Worm (Caenorhabditis elegans) whole organism, L4 larva: ENCODE results near the gene lips-5.
A peak's percentile ranks its signal among the peaks of the same experiment; 100 is the strongest.

Experiments
- F26F4.8 ChIP-seq: fragments of 200-800 bp; sonication (Bioruptor generic); conservative IDR thresholded peaks from 2 replicates; pipeline ENCODE4 v1.3.6; 2022; ENCODE audit warnings: missing genetic modification characterization, missing compliant biosample characterization
- F49E8.2 ChIP-seq: sonication (generic microtip); optimal IDR thresholded peaks from 2 replicates; lab custom pipeline; 2016; ENCODE audit warnings: missing compliant biosample characterization, mild to moderate bottlenecking, missing genetic modification characterization, borderline replicate concordance
- Y48G9A.11 ChIP-seq: fragments of 200-800 bp; sonication (Bioruptor generic); IDR thresholded peaks from 2 replicates; pipeline ENCODE4 v1.3.6; 2022; ENCODE audit warnings: missing genetic modification reagents, missing genetic modification characterization, missing compliant biosample characterization
- aha-1 ChIP-seq: fragments of 150-350 bp; peaks from one replicate; lab custom pipeline; 2014; ENCODE audit warnings: missing biosample characterization, missing genetic modification characterization
- arid-1 ChIP-seq: fragments of 200-800 bp; sonication (Bioruptor generic); conservative IDR thresholded peaks from 2 replicates; pipeline ENCODE4 v1.3.6; 2022; ENCODE audit warnings: missing genetic modification reagents, missing genetic modification characterization, missing compliant biosample characterization
- ceh-20 ChIP-seq: fragments of 200-800 bp; sonication (Bioruptor generic); IDR thresholded peaks from 2 replicates; pipeline ENCODE4 v1.3.6; 2022; ENCODE audit warnings: missing genetic modification reagents, missing genetic modification characterization, missing compliant biosample characterization
- ceh-32 ChIP-seq: sonication (generic microtip); optimal IDR thresholded peaks from 2 replicates; lab custom pipeline; 2016; ENCODE audit warnings: mild to moderate bottlenecking, missing genetic modification characterization, missing compliant biosample characterization; ENCODE audit not compliant: poor library complexity
- ces-1 ChIP-seq: fragments of 150-350 bp; sonication (generic microtip); optimal IDR thresholded peaks from 4 replicates; lab custom pipeline; 2014; ENCODE audit warnings: missing biosample characterization, missing genetic modification reagents, missing genetic modification characterization
- daf-12 ChIP-seq: fragments of 150-350 bp; optimal IDR thresholded peaks from 2 replicates; lab custom pipeline; 2014; ENCODE audit warnings: missing biosample characterization, missing genetic modification reagents, missing genetic modification characterization
- daf-16 ChIP-seq, 3 experiments: sonication (generic microtip); optimal IDR thresholded peaks; 2 replicates each; lab custom pipeline; 2016 to 2017; ENCODE audit warnings: missing genetic modification characterization in 3 of 3, missing genetic modification reagents in 3 of 3, mild to moderate bottlenecking in 2 of 3, missing compliant biosample characterization in 2 of 3, missing biosample characterization in 1 of 3, moderate library complexity in 1 of 3
- fkh-10 ChIP-seq: fragments of 150-350 bp; optimal IDR thresholded peaks from 2 replicates; lab custom pipeline; 2014; ENCODE audit warnings: missing biosample characterization, missing genetic modification reagents, missing genetic modification characterization
- hlh-30 ChIP-seq: sonication (generic microtip); optimal IDR thresholded peaks from 2 replicates; lab custom pipeline; 2017; ENCODE audit warnings: antibody characterized with exemption, mild to moderate bottlenecking, missing genetic modification characterization, missing compliant biosample characterization; ENCODE audit not compliant: insufficient read depth
- jun-1 ChIP-seq: fragments of 150-350 bp; optimal IDR thresholded peaks from 2 replicates; lab custom pipeline; 2014; ENCODE audit warnings: missing biosample characterization, missing genetic modification reagents, missing genetic modification characterization
- lim-7 ChIP-seq: fragments of 200-800 bp; sonication (Bioruptor generic); IDR thresholded peaks from 2 replicates; pipeline ENCODE4 v1.3.6; 2022; ENCODE audit warnings: missing genetic modification characterization, missing compliant biosample characterization
- lin-1 ChIP-seq: fragments of 200-800 bp; sonication (Bioruptor generic); IDR thresholded peaks from 2 replicates; pipeline ENCODE4 v1.3.6; 2022; ENCODE audit warnings: missing genetic modification reagents, missing genetic modification characterization, missing compliant biosample characterization
- lin-13 ChIP-seq: fragments of 150-350 bp; optimal IDR thresholded peaks from 2 replicates; lab custom pipeline; 2014; ENCODE audit warnings: missing biosample characterization, missing genetic modification reagents, missing genetic modification characterization
- mep-1 ChIP-seq: fragments of 150-350 bp; sonication (generic microtip); optimal IDR thresholded peaks from 3 replicates; lab custom pipeline; 2014; ENCODE audit warnings: missing biosample characterization, missing genetic modification characterization
- nhr-28 ChIP-seq: fragments of 150-350 bp; optimal IDR thresholded peaks from 2 replicates; lab custom pipeline; 2014; ENCODE audit warnings: missing biosample characterization, missing genetic modification characterization
- nhr-48 ChIP-seq: sonication (generic microtip); optimal IDR thresholded peaks from 2 replicates; lab custom pipeline; 2016; ENCODE audit warnings: mild to moderate bottlenecking, missing genetic modification characterization, missing compliant biosample characterization
- pha-4 ChIP-seq, 2 experiments: fragments of 150-350 bp in 1 of 2; fragments of 200-800 bp in 1 of 2; sonication (Bioruptor generic) in 1 of 2; IDR thresholded peaks in 1 of 2; optimal IDR thresholded peaks in 1 of 2; 2 replicates each; pipeline versions ENCODE4 v1.3.6 to Lab custom; 2014 to 2022; ENCODE audit warnings: missing genetic modification characterization in 2 of 2, missing genetic modification reagents in 2 of 2, missing biosample characterization in 1 of 2, missing compliant biosample characterization in 1 of 2
- saeg-2 ChIP-seq: fragments of 200-800 bp; sonication (Bioruptor generic); IDR thresholded peaks from 2 replicates; pipeline ENCODE4 v1.3.6; 2022; ENCODE audit warnings: missing genetic modification reagents, missing genetic modification characterization, missing compliant biosample characterization
- sdz-12 ChIP-seq: fragments of 200-800 bp; sonication (Bioruptor generic); optimal IDR thresholded peaks from 2 replicates; lab custom pipeline; 2018; ENCODE audit warnings: mild to moderate bottlenecking, missing genetic modification characterization, missing compliant biosample characterization
- snpc-1.2 ChIP-seq: fragments of 200-800 bp; sonication (Bioruptor generic); IDR thresholded peaks from 2 replicates; pipeline ENCODE4 v1.3.6; 2022; ENCODE audit warnings: missing genetic modification reagents, missing genetic modification characterization, missing compliant biosample characterization
- spr-1 ChIP-seq: sonication (generic microtip); optimal IDR thresholded peaks from 2 replicates; lab custom pipeline; 2016; ENCODE audit warnings: mild to moderate bottlenecking, missing genetic modification characterization, missing compliant biosample characterization
- unc-62 ChIP-seq, 3 experiments: fragments of 150-350 bp in 1 of 3; sonication (generic microtip); optimal IDR thresholded peaks in 2 of 3; peaks in 1 of 3; 1 replicate in 1 of 3; 2 replicates in 2 of 3; lab custom pipeline; 2014 to 2017; ENCODE audit warnings: missing biosample characterization in 3 of 3, missing genetic modification characterization in 3 of 3, missing genetic modification reagents in 3 of 3, missing genotype in 1 of 3
- zag-1 ChIP-seq: fragments of 150-350 bp; optimal IDR thresholded peaks from 2 replicates; lab custom pipeline; 2014; ENCODE audit warnings: missing biosample characterization, missing genetic modification characterization

lips-5 gene

ce11 chrIV:11809708-11810114, 36.2 kb upstream of the lips-5 start (continued):
- TF ChIP-seq aha-1 (tag; lab: Kevin White, UChicago) (peak; percentile 99), lim-7 (GFP tag; lab: Robert Waterston, UW) (no peak)

ce11 chrIV:11809047-11809446, 35.5 kb upstream of the lips-5 start:
- TF ChIP-seq sdz-12 (GFP tag; lab: Kevin White, UChicago): no peak
- no peak for TF ChIP-seq daf-12
- TF ChIP-seq unc-62 (GFP tag; optimal IDR thresholded peaks at IDR 0.05 in 1 of 2; lab: Kevin White, UChicago): no peak
- no peak for TF ChIP-seq unc-62 (tag; optimal IDR thresholded peaks at IDR 0.05; lab: Kevin White, UChicago)
- TF ChIP-seq jun-1: no peak
- no peak for TF ChIP-seq saeg-2 (GFP tag; lab: Robert Waterston, UW)
- no peak for TF ChIP-seq snpc-1.2 (GFP tag; lab: Robert Waterston, UW)
- peak; percentile 12 for TF ChIP-seq hlh-30 (tag; lab: Kevin White, UChicago)
- TF ChIP-seq Y48G9A.11: no peak
- TF ChIP-seq nhr-28 (tag; lab: Kevin White, UChicago): peak; percentile 75
- no peak for TF ChIP-seq lin-13 (GFP tag; lab: Kevin White, UChicago)
- TF ChIP-seq pha-4 (GFP tag; IDR thresholded peaks at IDR 0.05; lab: Robert Waterston, UW): no peak
- TF ChIP-seq pha-4 (tag; optimal IDR thresholded peaks at IDR 0.05; lab: Kevin White, UChicago): no peak
- TF ChIP-seq daf-16 (GFP tag; optimal IDR thresholded peaks at IDR 0.05; lab: Kevin White, UChicago): peak in 1 of 2 experiments; percentile 0
- no peak for TF ChIP-seq daf-16 (tag; optimal IDR thresholded peaks at IDR 0.05; lab: Kevin White, UChicago)

- TF ChIP-seq ces-1 (GFP tag; lab: Kevin White, UChicago): no peak
These were observed 30.5 kb upstream of the lips-5 start, which contains the start of gene H01G02.1 for ce11 chrIV:11804053-11804452. TSS of gene H01G02.1 (minus strand) at chrIV:11804153.

- TF ChIP-seq F49E8.2 (tag; lab: Kevin White, UChicago): no peak
These were observed 29.5 kb upstream of the lips-5 start, which contains the start of gene H01G02.4 for ce11 chrIV:11803044-11803443. TSS of gene H01G02.4 (minus strand) at chrIV:11803144.

- TF ChIP-seq mep-1 (tag; lab: Kevin White, UChicago): no peak
- no peak for TF ChIP-seq arid-1 (GFP tag; lab: Robert Waterston, UW)
- no peak for TF ChIP-seq Y48G9A.11
- TF ChIP-seq ceh-32 (tag; lab: Kevin White, UChicago): no peak
- TF ChIP-seq spr-1 (tag; lab: Kevin White, UChicago): no peak
These were observed 27.5 kb upstream of the lips-5 start, which contains the start of gene dyf-18 for ce11 chrIV:11801078-11801477. TSS of gene dyf-18 (minus strand) at chrIV:11801178.

ce11 chrIV:11799240-11799639, 25.7 kb upstream of the lips-5 start:
- peak; percentile 61 for TF ChIP-seq aha-1 (tag; lab: Kevin White, UChicago)
- no peak for TF ChIP-seq zag-1
- peak; percentile 53; the same call in 1 of the 2 replicates for TF ChIP-seq ceh-20 (GFP tag; lab: Robert Waterston, UW)
- TF ChIP-seq unc-62 (GFP tag; optimal IDR thresholded peaks at IDR 0.05 in 1 of 2; lab: Kevin White, UChicago): peak in 1 of 2 experiments; percentile 82
- no peak for TF ChIP-seq unc-62 (tag; optimal IDR thresholded peaks at IDR 0.05; lab: Kevin White, UChicago)
- TF ChIP-seq, all 104 proteins: peak for 3

- TF ChIP-seq fkh-10 (peak; percentile 73), F26F4.8 (no peak), lin-1 (no peak), nhr-48 (tag; lab: Kevin White, UChicago) (no peak), unc-62 (GFP tag; optimal IDR thresholded peaks at IDR 0.05 in 1 of 2; lab: Kevin White, UChicago) (peak in 1 of 2 experiments; percentile 65), unc-62 (tag; optimal IDR thresholded peaks at IDR 0.05; lab: Kevin White, UChicago) (no peak)
These were observed 23.3 kb upstream of the lips-5 start for ce11 chrIV:11796818-11797217.
